Fruit fly (Drosophila melanogaster) whole organism, embryonic: ENCODE measurements around the gene path.

Source experiments
- ATbp ChIP-seq: fragments of 200-800 bp; sonication (Bioruptor generic); optimal IDR thresholded peaks from 2 replicates; lab custom pipeline; 2017; ENCODE audit warnings: missing biosample characterization, mild to moderate bottlenecking, missing genetic modification characterization, missing genetic modification reagents
- Aef1 ChIP-seq: fragments of 200-800 bp; sonication (Bioruptor generic); IDR thresholded peaks from 3 replicates; pipeline ENCODE4 v1.3.6; 2022; ENCODE audit warnings: missing biosample characterization, missing genetic modification characterization
- Bteb2 ChIP-seq: fragments of 200-800 bp; sonication (Bioruptor generic); optimal IDR thresholded peaks from 2 replicates; lab custom pipeline; 2016; ENCODE audit warnings: missing biosample characterization, missing genetic modification characterization
- CG1024 ChIP-seq: fragments of 200-800 bp; sonication (Bioruptor generic); IDR thresholded peaks from 2 replicates; pipeline ENCODE4 v1.3.6; 2022; ENCODE audit warnings: missing biosample characterization, missing genetic modification characterization
- CG10959 ChIP-seq: fragments of 200-800 bp; sonication (Bioruptor generic); IDR thresholded peaks from 2 replicates; pipeline ENCODE4 v1.3.6; 2022; ENCODE audit warnings: missing biosample characterization, missing genetic modification characterization
- CG11085 ChIP-seq: fragments of 200-800 bp; sonication (Bioruptor generic); IDR thresholded peaks from 2 replicates; pipeline ENCODE4 v1.3.6; 2022; ENCODE audit warnings: missing biosample characterization, missing genetic modification characterization
- CG11723 ChIP-seq: fragments of 200-800 bp; sonication (Bioruptor generic); optimal IDR thresholded peaks from 2 replicates; lab custom pipeline; 2017; ENCODE audit warnings: missing biosample characterization, mild to moderate bottlenecking, missing genetic modification characterization
- CG13624 ChIP-seq: fragments of 200-800 bp; sonication (Bioruptor generic); optimal IDR thresholded peaks from 2 replicates; lab custom pipeline; 2016; ENCODE audit warnings: missing biosample characterization, missing genetic modification characterization
- CG1603 ChIP-seq: fragments of 200-800 bp; sonication (Bioruptor generic); optimal IDR thresholded peaks from 2 replicates; lab custom pipeline; 2019; ENCODE audit warnings: missing biosample characterization, mild to moderate bottlenecking, missing genetic modification characterization, moderate library complexity
- CG16779 ChIP-seq: fragments of 200-800 bp; sonication (Bioruptor generic); IDR thresholded peaks from 2 replicates; pipeline ENCODE4 v1.3.6; 2022; ENCODE audit warnings: missing biosample characterization, missing genetic modification characterization
- CG17361 ChIP-seq: fragments of 200-800 bp; sonication (Bioruptor generic); IDR thresholded peaks from 3 replicates; pipeline ENCODE4 v1.3.6; 2022; ENCODE audit warnings: missing biosample characterization, missing genetic modification characterization
- CG18011 ChIP-seq: fragments of 200-800 bp; sonication (Bioruptor generic); optimal IDR thresholded peaks from 2 replicates; lab custom pipeline; 2017; ENCODE audit warnings: missing biosample characterization, missing genetic modification characterization, mild to moderate bottlenecking, moderate library complexity, missing genotype
- CG2116 ChIP-seq: fragments of 200-800 bp; sonication (Bioruptor generic); optimal IDR thresholded peaks from 3 replicates; lab custom pipeline; 2018; ENCODE audit warnings: missing biosample characterization, mild to moderate bottlenecking, missing genetic modification characterization
- CG2712 ChIP-seq: fragments of 200-800 bp; optimal IDR thresholded peaks from 3 replicates; lab custom pipeline; 2019; ENCODE audit warnings: missing biosample characterization, mild to moderate bottlenecking, missing genetic modification characterization, moderate library complexity
- CG31365 ChIP-seq: fragments of 200-800 bp; sonication (Bioruptor generic); optimal IDR thresholded peaks from 2 replicates; lab custom pipeline; 2018; ENCODE audit warnings: missing biosample characterization, mild to moderate bottlenecking, missing genetic modification characterization
- CG32772 ChIP-seq: fragments of 200-800 bp; sonication (Bioruptor generic); IDR thresholded peaks from 2 replicates; pipeline ENCODE4 v1.3.6; 2022; ENCODE audit warnings: missing biosample characterization, missing genetic modification characterization
- CG6272 ChIP-seq: fragments of 200-800 bp; sonication (Bioruptor generic); IDR thresholded peaks from 2 replicates; pipeline ENCODE4 v1.3.6; 2022; ENCODE audit warnings: missing biosample characterization, missing genetic modification characterization
- CG6689 ChIP-seq: fragments of 200-800 bp; sonication (Bioruptor generic); IDR thresholded peaks from 2 replicates; pipeline ENCODE4 v1.3.6; 2022; ENCODE audit warnings: missing biosample characterization, missing genetic modification characterization
- CG6791 ChIP-seq: fragments of 200-800 bp; sonication (Bioruptor generic); IDR thresholded peaks from 3 replicates; pipeline ENCODE4 v1.3.6; 2022; ENCODE audit warnings: missing biosample characterization, missing genetic modification characterization; ENCODE audit not compliant: partially characterized antibody
- CG7987 ChIP-seq: fragments of 200-800 bp; sonication (Bioruptor generic); optimal IDR thresholded peaks from 2 replicates; lab custom pipeline; 2018; ENCODE audit warnings: missing biosample characterization, mild to moderate bottlenecking, missing genetic modification characterization, moderate library complexity
- CG8924 ChIP-seq: fragments of 200-800 bp; optimal IDR thresholded peaks from 3 replicates; lab custom pipeline; 2019; ENCODE audit warnings: missing biosample characterization, mild to moderate bottlenecking, missing genetic modification characterization, moderate library complexity
- Elba2 ChIP-seq: fragments of 200-800 bp; sonication (Bioruptor generic); optimal IDR thresholded peaks from 3 replicates; lab custom pipeline; 2016; ENCODE audit warnings: missing biosample characterization, missing genetic modification characterization
- Fer1 ChIP-seq: fragments of 200-800 bp; sonication (Bioruptor generic); optimal IDR thresholded peaks from 2 replicates; lab custom pipeline; 2017; ENCODE audit warnings: missing biosample characterization, mild to moderate bottlenecking, missing genetic modification characterization
- HmgZ ChIP-seq: fragments of 200-800 bp; sonication (Bioruptor generic); optimal IDR thresholded peaks from 2 replicates; lab custom pipeline; 2018; ENCODE audit warnings: missing biosample characterization, mild to moderate bottlenecking, missing genetic modification characterization
- Hmr ChIP-seq: fragments of 200-800 bp; sonication (Bioruptor generic); optimal IDR thresholded peaks from 3 replicates; lab custom pipeline; 2017; ENCODE audit warnings: mild to moderate bottlenecking, missing biosample characterization, missing genetic modification reagents, missing genetic modification characterization
- Med ChIP-seq: fragments of 200-800 bp; sonication (Bioruptor generic); peaks from one replicate; lab custom pipeline; 2016; ENCODE audit warnings: missing biosample characterization, missing genetic modification characterization, mild to moderate bottlenecking, inconsistent platforms, moderate library complexity
- NC2β ChIP-seq: fragments of 200-800 bp; sonication (Bioruptor generic); optimal IDR thresholded peaks from 2 replicates; lab custom pipeline; 2016; ENCODE audit warnings: missing biosample characterization, missing genetic modification characterization
- Nf-YC ChIP-seq: fragments of 200-800 bp; optimal IDR thresholded peaks from 3 replicates; lab custom pipeline; 2019; ENCODE audit warnings: missing biosample characterization, mild to moderate bottlenecking, missing genetic modification characterization, moderate library complexity
- NfI ChIP-seq: fragments of 200-800 bp; sonication (Bioruptor generic); optimal IDR thresholded peaks from 3 replicates; lab custom pipeline; 2018; ENCODE audit warnings: missing biosample characterization, mild to moderate bottlenecking, missing genetic modification characterization, moderate library complexity
- Ptx1 ChIP-seq: fragments of 200-800 bp; sonication (Bioruptor generic); IDR thresholded peaks from 2 replicates; pipeline ENCODE4 v1.3.6; 2022; ENCODE audit warnings: missing biosample characterization, missing genetic modification characterization
- Ravus ChIP-seq: fragments of 200-800 bp; sonication (Bioruptor generic); IDR thresholded peaks from 2 replicates; pipeline ENCODE4 v1.3.6; 2022; ENCODE audit warnings: missing biosample characterization, missing genetic modification characterization
- Sox100B ChIP-seq: fragments of 200-800 bp; sonication (Bioruptor generic); optimal IDR thresholded peaks from 3 replicates; lab custom pipeline; 2018; ENCODE audit warnings: missing biosample characterization, mild to moderate bottlenecking, missing genetic modification characterization
- Taf1 ChIP-seq: fragments of 200-800 bp; sonication (Bioruptor generic); IDR thresholded peaks from 2 replicates; pipeline ENCODE4 v1.3.6; 2022; ENCODE audit warnings: missing biosample characterization, missing genetic modification characterization
- Xrp1 ChIP-seq: fragments of 200-800 bp; sonication (Bioruptor generic); IDR thresholded peaks from 2 replicates; pipeline ENCODE4 v1.3.6; 2022; ENCODE audit warnings: missing biosample characterization, missing genetic modification characterization
- abd-A ChIP-seq: fragments of 200-800 bp; sonication (Bioruptor generic); optimal IDR thresholded peaks from 3 replicates; lab custom pipeline; 2019; ENCODE audit warnings: missing biosample characterization, mild to moderate bottlenecking, missing genetic modification characterization, moderate library complexity
- caup ChIP-seq: fragments of 200-800 bp; sonication (Bioruptor generic); optimal IDR thresholded peaks from 3 replicates; lab custom pipeline; 2017; ENCODE audit warnings: missing biosample characterization, mild to moderate bottlenecking, missing genetic modification characterization, moderate library complexity; ENCODE audit not compliant: severe bottlenecking
- chm ChIP-seq: fragments of 200-800 bp; sonication (Bioruptor generic); IDR thresholded peaks from 2 replicates; pipeline ENCODE4 v1.3.6; 2022; ENCODE audit warnings: missing biosample characterization, missing genetic modification characterization
- fd3F ChIP-seq: fragments of 200-800 bp; sonication (Bioruptor generic); optimal IDR thresholded peaks from 2 replicates; lab custom pipeline; 2018; ENCODE audit warnings: missing biosample characterization, mild to moderate bottlenecking, missing genetic modification characterization, moderate library complexity
- gfzf ChIP-seq: fragments of 200-800 bp; sonication (Bioruptor generic); optimal IDR thresholded peaks from 2 replicates; lab custom pipeline; 2016; ENCODE audit warnings: missing biosample characterization, mild to moderate bottlenecking, missing genetic modification characterization, moderate library complexity
- gsb ChIP-seq: fragments of 200-800 bp; sonication (Bioruptor generic); IDR thresholded peaks from 2 replicates; pipeline ENCODE4 v1.3.6; 2022; ENCODE audit warnings: missing biosample characterization, missing genetic modification characterization
- ind ChIP-seq: fragments of 200-800 bp; sonication (Bioruptor generic); optimal IDR thresholded peaks from 3 replicates; lab custom pipeline; 2016; ENCODE audit warnings: missing biosample characterization, missing genetic modification characterization
- kni ChIP-seq: fragments of 200-800 bp; sonication (Bioruptor generic); optimal IDR thresholded peaks from 3 replicates; lab custom pipeline; 2017; ENCODE audit warnings: mild to moderate bottlenecking, missing biosample characterization, missing genetic modification reagents, missing genetic modification characterization
- lola ChIP-seq, 3 experiments: fragments of >200 bp in 2 of 3; fragments of 200-800 bp in 1 of 3; sonication (Bioruptor generic) in 1 of 3; optimal IDR thresholded peaks; 2 replicates each; lab custom pipeline; 2017 to 2019; ENCODE audit warnings: missing biosample characterization in 3 of 3, missing genetic modification characterization in 3 of 3, mild to moderate bottlenecking in 1 of 3, moderate library complexity in 1 of 3
- nmo ChIP-seq: fragments of 200-800 bp; sonication (Bioruptor generic); optimal IDR thresholded peaks from 2 replicates; lab custom pipeline; 2018; ENCODE audit warnings: missing biosample characterization, mild to moderate bottlenecking, missing genetic modification characterization, moderate library complexity
- p53 ChIP-seq: fragments of 200-800 bp; sonication (Bioruptor generic); optimal IDR thresholded peaks from 2 replicates; lab custom pipeline; 2016; ENCODE audit warnings: missing biosample characterization, missing genetic modification characterization
- peb ChIP-seq: fragments of 200-800 bp; sonication (Bioruptor generic); IDR thresholded peaks from 2 replicates; pipeline ENCODE4 v1.3.6; 2022; ENCODE audit warnings: missing biosample characterization, missing genetic modification characterization
- row ChIP-seq: fragments of 200-800 bp; sonication (Bioruptor generic); IDR thresholded peaks from 3 replicates; pipeline ENCODE4 v1.3.6; 2022; ENCODE audit warnings: missing biosample characterization, missing genetic modification characterization
- tgo ChIP-seq: fragments of 200-800 bp; sonication (Bioruptor generic); IDR thresholded peaks from 3 replicates; pipeline ENCODE4 v1.3.6; 2022; ENCODE audit warnings: missing biosample characterization, missing genetic modification characterization
- tup ChIP-seq: fragments of 200-800 bp; sonication (Bioruptor generic); optimal IDR thresholded peaks from 2 replicates; lab custom pipeline; 2016; ENCODE audit warnings: missing biosample characterization, mild to moderate bottlenecking, missing genetic modification characterization, moderate library complexity
- zen2 ChIP-seq: fragments of 200-800 bp; sonication (Bioruptor generic); IDR thresholded peaks from 3 replicates; pipeline ENCODE4 v1.3.6; 2022; ENCODE audit warnings: missing biosample characterization, missing genetic modification characterization; ENCODE audit not compliant: partially characterized antibody

The path gene

dm6 chr3L:9468261-9468890 lies 36.8 kb downstream of the path start (continued):
- TF ChIP-seq CG16779 (GFP tag; lab: Robert Waterston, UW) = 0 out of 2 replicates have a peak, but pooled peaks have one; percentile 31
- TF ChIP-seq CG7987 (GFP tag; lab: Kevin White, UChicago) = no peak
- no peak for TF ChIP-seq Taf1 (GFP tag; lab: Robert Waterston, UW)
- TF ChIP-seq zen2 (GFP tag; lab: Robert Waterston, UW) = no peak
- no peak for TF ChIP-seq CG10959
- no peak for TF ChIP-seq chm (GFP tag; lab: Robert Waterston, UW)
- no peak for TF ChIP-seq Nf-YC (tag; lab: Kevin White, UChicago)
- no peak for TF ChIP-seq Xrp1 (GFP tag; lab: Robert Waterston, UW)
- TF ChIP-seq tgo = no peak
- no peak for TF ChIP-seq CG1024 (GFP tag; lab: Robert Waterston, UW)
- TF ChIP-seq Med = peak; percentile 76
- no peak for TF ChIP-seq CG6272 (GFP tag; lab: Robert Waterston, UW)
- peak; percentile 35; the same call in 2 of the 3 replicates for TF ChIP-seq row
- no peak for TF ChIP-seq HmgZ
- TF ChIP-seq CG18011 = no peak
- no peak for TF ChIP-seq Elba2 (GFP tag; lab: Kevin White, UChicago)
- TF ChIP-seq Hmr (GFP tag; lab: Kevin White, UChicago) = peak; percentile 32
- peak; percentile 27 for TF ChIP-seq CG8924 (tag; lab: Kevin White, UChicago)
- peak; percentile 31 for TF ChIP-seq CG11723 (GFP tag; lab: Kevin White, UChicago)
- no peak for TF ChIP-seq NC2β
- peak; percentile 44 for TF ChIP-seq Fer1 (GFP tag; lab: Kevin White, UChicago)
- TF ChIP-seq CG13624 = no peak
- peak; percentile 60 for TF ChIP-seq CG17361 (GFP tag; lab: Robert Waterston, UW)
- no peak for TF ChIP-seq CG1603 (tag; lab: Kevin White, UChicago)
- no peak for TF ChIP-seq CG6689 (GFP tag; lab: Robert Waterston, UW)
- no peak for TF ChIP-seq Bteb2
- TF ChIP-seq caup (GFP tag; lab: Kevin White, UChicago) = peak; percentile 30
- no peak for TF ChIP-seq abd-A
- TF ChIP-seq Sox100B (GFP tag; lab: Kevin White, UChicago) = peak; percentile 64
- TF ChIP-seq kni (GFP tag; lab: Kevin White, UChicago) = no peak
- TF ChIP-seq peb (GFP tag; lab: Robert Waterston, UW) = no peak
- no peak for TF ChIP-seq gsb (GFP tag; lab: Robert Waterston, UW)
- TF ChIP-seq tup (GFP tag; lab: Kevin White, UChicago) = no peak
- TF ChIP-seq CG2712 (tag; lab: Kevin White, UChicago) = peak; percentile 34
- TF ChIP-seq Ravus = no peak
- TF ChIP-seq CG31365 (tag; lab: Kevin White, UChicago) = no peak
- TF ChIP-seq p53 = no peak
- TF ChIP-seq CG11085 (GFP tag; lab: Robert Waterston, UW) = no peak
- no peak; the same call in 1 of the 2 replicates for TF ChIP-seq Ptx1 (GFP tag; lab: Robert Waterston, UW)
- TF ChIP-seq CG32772 (GFP tag; lab: Robert Waterston, UW) = no peak
- TF ChIP-seq CG6791 = no peak
- peak; percentile 34 for TF ChIP-seq ind (GFP tag; lab: Kevin White, UChicago)
- peak; percentile 38 for TF ChIP-seq nmo
- TF ChIP-seq Aef1 (GFP tag; lab: Robert Waterston, UW) = no peak
- no peak for TF ChIP-seq fd3F (GFP tag; lab: Kevin White, UChicago)
- no peak for TF ChIP-seq CG2116 (GFP tag; lab: Kevin White, UChicago)
- TF ChIP-seq ATbp (GFP tag; lab: Kevin White, UChicago) = peak; percentile 7
- no peak for TF ChIP-seq gfzf (GFP tag; lab: Kevin White, UChicago)
- TF ChIP-seq NfI (GFP tag; lab: Kevin White, UChicago) = peak; percentile 7
- TF ChIP-seq lola (GFP tag; optimal IDR thresholded peaks at IDR 0.05; lab: Kevin White, UChicago) = no peak
